Fruit fly (Drosophila melanogaster) whole organism: ENCODE data around the gene dpr19.

Experiments
- CG8478 ChIP-seq: fragments of >200 bp; optimal IDR thresholded peaks from 2 replicates; lab custom pipeline; 2018; ENCODE audit warnings: inconsistent platforms
- Dll ChIP-seq: fragments of >200 bp; optimal IDR thresholded peaks from 2 replicates; lab custom pipeline; 2017
- EcR ChIP-seq, 2 experiments: fragments of >200 bp; optimal IDR thresholded peaks; 2 replicates each; lab custom pipeline; 2017; ENCODE audit warnings: missing biosample characterization in 2 of 2, missing genetic modification characterization in 2 of 2, missing genetic modification reagents in 2 of 2
- pan ChIP-seq: fragments of >200 bp; optimal IDR thresholded peaks from 2 replicates; lab custom pipeline; 2017
- psq ChIP-seq: fragments of >200 bp; optimal IDR thresholded peaks from 2 replicates; lab custom pipeline; 2017
- usp ChIP-seq: fragments of >200 bp; optimal IDR thresholded peaks from 2 replicates; lab custom pipeline; 2017; ENCODE audit warnings: missing biosample characterization, missing genetic modification characterization, mixed read lengths

DNA sequence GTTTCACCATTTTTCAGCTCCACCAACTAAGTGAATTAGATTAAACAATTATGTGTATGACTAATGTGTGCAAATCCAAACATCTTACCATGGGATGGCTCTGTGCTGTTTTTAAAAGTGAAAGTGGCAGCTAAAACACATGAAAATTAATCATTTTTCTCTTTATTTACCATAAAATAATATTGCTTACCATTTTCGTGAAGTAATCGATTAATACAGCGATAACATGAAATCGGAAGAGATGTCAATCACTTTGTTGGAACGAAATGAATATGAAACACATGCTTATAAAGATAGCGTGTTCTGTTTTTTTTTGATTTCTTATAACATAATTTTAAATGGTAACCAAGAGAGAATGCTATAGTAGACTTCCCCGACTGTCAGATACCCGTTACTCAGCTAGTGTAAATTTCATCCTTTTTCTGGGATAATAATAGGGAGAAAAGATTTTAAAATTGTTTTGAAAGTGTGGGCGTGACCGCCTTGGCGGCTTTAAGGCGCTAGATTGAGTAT is 27.9 kb downstream of the dpr19 start:
- no peak for TF ChIP-seq CG8478 (lab: Kevin White, UChicago)
- TF ChIP-seq pan (lab: Kevin White, UChicago) = no peak
- no peak for TF ChIP-seq EcR (GFP tag; optimal IDR thresholded peaks at IDR 0.05; lab: Kevin White, UChicago)
- TF ChIP-seq psq (lab: Kevin White, UChicago) = no peak
- no peak for TF ChIP-seq Dll
- TF ChIP-seq usp (GFP tag; lab: Kevin White, UChicago) = no peak
